Fruit fly (Drosophila melanogaster) whole organism, prepupa: ENCODE results near the gene Kdm3.

Experiments
- Blimp-1 ChIP-seq: fragments of 200-800 bp; sonication (Bioruptor generic); optimal IDR thresholded peaks from 3 replicates; lab custom pipeline; 2017; ENCODE audit warnings: missing biosample characterization, missing genetic modification characterization, mild to moderate bottlenecking, moderate library complexity, missing genetic modification reagents
- CG10631 ChIP-seq: fragments of 200-800 bp; sonication (Bioruptor generic); optimal IDR thresholded peaks from 2 replicates; lab custom pipeline; 2016; ENCODE audit warnings: missing biosample characterization, missing genetic modification characterization
- CG11294 ChIP-seq: fragments of 200-800 bp; sonication (Bioruptor generic); IDR thresholded peaks from 2 replicates; pipeline ENCODE4 v1.3.6; 2022; ENCODE audit warnings: missing biosample characterization, missing genetic modification characterization
- CG11762 ChIP-seq: fragments of 200-800 bp; sonication (Bioruptor generic); optimal IDR thresholded peaks from 3 replicates; lab custom pipeline; 2016; ENCODE audit warnings: missing biosample characterization, missing genetic modification characterization; ENCODE audit not compliant: insufficient read depth
- CG11902 ChIP-seq: fragments of 200-800 bp; sonication (Bioruptor generic); optimal IDR thresholded peaks from 3 replicates; lab custom pipeline; 2016; ENCODE audit warnings: missing biosample characterization, missing genetic modification characterization
- CG15336 ChIP-seq: fragments of 200-800 bp; sonication (Bioruptor generic); IDR thresholded peaks from 2 replicates; pipeline ENCODE4 v1.3.6; 2022; ENCODE audit warnings: missing biosample characterization, missing genetic modification characterization
- CG1621 ChIP-seq: fragments of 200-800 bp; sonication (Bioruptor generic); optimal IDR thresholded peaks from 3 replicates; lab custom pipeline; 2018; ENCODE audit warnings: missing biosample characterization, mild to moderate bottlenecking, missing genetic modification characterization
- CG3032 ChIP-seq: fragments of 200-800 bp; optimal IDR thresholded peaks from 2 replicates; lab custom pipeline; 2019; ENCODE audit warnings: missing biosample characterization, mild to moderate bottlenecking, missing genetic modification characterization, moderate library complexity
- CG32006 ChIP-seq: fragments of 200-800 bp; sonication (Bioruptor generic); optimal IDR thresholded peaks from 3 replicates; lab custom pipeline; 2017; ENCODE audit warnings: missing biosample characterization, mild to moderate bottlenecking, missing genetic modification characterization
- CG3919 ChIP-seq: fragments of 200-800 bp; sonication (Bioruptor generic); optimal IDR thresholded peaks from 3 replicates; lab custom pipeline; 2016; ENCODE audit warnings: missing biosample characterization, missing genetic modification characterization
- CG6808 ChIP-seq: fragments of 200-800 bp; sonication (Bioruptor generic); optimal IDR thresholded peaks from 3 replicates; lab custom pipeline; 2017; ENCODE audit warnings: missing biosample characterization, missing genetic modification characterization, mild to moderate bottlenecking, moderate library complexity, missing genetic modification reagents
- CG7368 ChIP-seq: fragments of 200-800 bp; sonication (Bioruptor generic); optimal IDR thresholded peaks from 3 replicates; lab custom pipeline; 2016; ENCODE audit warnings: missing biosample characterization, missing genetic modification characterization
- CG8119 ChIP-seq: fragments of 200-800 bp; sonication (Bioruptor generic); IDR thresholded peaks from 3 replicates; pipeline ENCODE4 v1.3.6; 2022; ENCODE audit warnings: missing biosample characterization, missing genetic modification characterization
- CG8632 ChIP-seq: fragments of 200-800 bp; sonication (Bioruptor generic); optimal IDR thresholded peaks from 3 replicates; lab custom pipeline; 2016; ENCODE audit warnings: missing biosample characterization, missing genetic modification characterization
- CG9139 ChIP-seq: fragments of 200-800 bp; sonication (Bioruptor generic); optimal IDR thresholded peaks from 3 replicates; lab custom pipeline; 2017; ENCODE audit warnings: missing biosample characterization, mild to moderate bottlenecking, missing genetic modification characterization
- Eip75B ChIP-seq: fragments of 200-800 bp; sonication (Bioruptor generic); optimal IDR thresholded peaks from 3 replicates; lab custom pipeline; 2016; ENCODE audit warnings: missing biosample characterization, missing genetic modification characterization
- Eip78C ChIP-seq: fragments of 200-800 bp; sonication (Bioruptor generic); peaks from one replicate; lab custom pipeline; 2016; ENCODE audit warnings: missing biosample characterization, missing genetic modification characterization
- Ets21C ChIP-seq: fragments of 200-800 bp; sonication (Bioruptor generic); optimal IDR thresholded peaks from 3 replicates; lab custom pipeline; 2016; ENCODE audit warnings: missing biosample characterization, missing genetic modification characterization
- Ets96B ChIP-seq: fragments of 200-800 bp; optimal IDR thresholded peaks from 2 replicates; lab custom pipeline; 2019; ENCODE audit warnings: missing biosample characterization, mild to moderate bottlenecking, missing genetic modification characterization, moderate library complexity
- Gug ChIP-seq: fragments of 200-800 bp; sonication (Bioruptor generic); IDR thresholded peaks from 2 replicates; pipeline ENCODE4 v1.3.6; 2022; ENCODE audit warnings: missing biosample characterization, missing genetic modification characterization
- Hr38 ChIP-seq: sonication (Bioruptor generic); optimal IDR thresholded peaks from 2 replicates; lab custom pipeline; 2016; ENCODE audit warnings: missing biosample characterization, missing genetic modification characterization
- Hr39 ChIP-seq: fragments of 200-800 bp; sonication (Bioruptor generic); optimal IDR thresholded peaks from 2 replicates; lab custom pipeline; 2016; ENCODE audit warnings: missing biosample characterization, missing genetic modification characterization
- Hr4 ChIP-seq: fragments of 200-800 bp; sonication (Bioruptor generic); optimal IDR thresholded peaks from 3 replicates; lab custom pipeline; 2016; ENCODE audit warnings: missing biosample characterization, missing genetic modification characterization
- Met ChIP-seq: fragments of 200-800 bp; sonication (Bioruptor generic); optimal IDR thresholded peaks from 3 replicates; lab custom pipeline; 2016; ENCODE audit warnings: missing biosample characterization, missing genetic modification characterization
- OdsH ChIP-seq: fragments of 200-800 bp; sonication (Bioruptor generic); optimal IDR thresholded peaks from 3 replicates; lab custom pipeline; 2016; ENCODE audit warnings: missing biosample characterization, missing genetic modification characterization
- Sox14 ChIP-seq: fragments of 200-800 bp; sonication (Bioruptor generic); optimal IDR thresholded peaks from 3 replicates; lab custom pipeline; 2016; ENCODE audit warnings: missing biosample characterization, missing genetic modification characterization
- Sox15 ChIP-seq: fragments of 200-800 bp; sonication (Bioruptor generic); optimal IDR thresholded peaks from 3 replicates; lab custom pipeline; 2016; ENCODE audit warnings: missing biosample characterization, missing genetic modification characterization
- achi ChIP-seq: fragments of 200-800 bp; sonication (Bioruptor generic); optimal IDR thresholded peaks from 3 replicates; lab custom pipeline; 2016; ENCODE audit warnings: missing biosample characterization, missing genetic modification characterization
- acj6 ChIP-seq: fragments of 200-800 bp; sonication (Bioruptor generic); optimal IDR thresholded peaks from 3 replicates; lab custom pipeline; 2016; ENCODE audit warnings: missing biosample characterization, missing genetic modification characterization
- cyc ChIP-seq: fragments of 200-800 bp; sonication (Bioruptor generic); optimal IDR thresholded peaks from 3 replicates; lab custom pipeline; 2016; ENCODE audit warnings: missing biosample characterization, missing genetic modification characterization
- dac ChIP-seq: fragments of 200-800 bp; sonication (Bioruptor generic); optimal IDR thresholded peaks from 2 replicates; lab custom pipeline; 2017; ENCODE audit warnings: missing biosample characterization, mild to moderate bottlenecking, missing genetic modification characterization
- dsx ChIP-seq: fragments of 200-800 bp; optimal IDR thresholded peaks from 3 replicates; lab custom pipeline; 2019; ENCODE audit warnings: missing biosample characterization, mild to moderate bottlenecking, missing genetic modification characterization, moderate library complexity; ENCODE audit not compliant: poor library complexity, severe bottlenecking
- eg ChIP-seq: fragments of 200-800 bp; sonication (Bioruptor generic); IDR thresholded peaks from 3 replicates; pipeline ENCODE4 v1.3.6; 2022; ENCODE audit warnings: missing biosample characterization, missing genetic modification characterization
- fd59A ChIP-seq: fragments of 200-800 bp; sonication (Bioruptor generic); optimal IDR thresholded peaks from 2 replicates; lab custom pipeline; 2017; ENCODE audit warnings: missing biosample characterization, mild to moderate bottlenecking, missing genetic modification characterization, missing genetic modification reagents
- fd85E ChIP-seq: fragments of 200-800 bp; sonication (Bioruptor generic); optimal IDR thresholded peaks from 3 replicates; lab custom pipeline; 2016; ENCODE audit warnings: missing biosample characterization, missing genetic modification characterization
- fkh ChIP-seq: fragments of 200-800 bp; sonication (Bioruptor generic); optimal IDR thresholded peaks from 3 replicates; lab custom pipeline; 2017; ENCODE audit warnings: missing biosample characterization, mild to moderate bottlenecking, missing genetic modification characterization, moderate library complexity
- lz ChIP-seq: fragments of 200-800 bp; sonication (Bioruptor generic); optimal IDR thresholded peaks from 3 replicates; lab custom pipeline; 2016; ENCODE audit warnings: missing biosample characterization, missing genetic modification characterization
- net ChIP-seq: fragments of 200-800 bp; sonication (Bioruptor generic); optimal IDR thresholded peaks from 3 replicates; lab custom pipeline; 2016; ENCODE audit warnings: missing biosample characterization, missing genetic modification characterization
- pdm3 ChIP-seq: fragments of 200-800 bp; sonication (Bioruptor generic); optimal IDR thresholded peaks from 3 replicates; lab custom pipeline; 2016; ENCODE audit warnings: missing biosample characterization, missing genetic modification characterization
- salr ChIP-seq, 2 experiments: fragments of 200-800 bp; sonication (Bioruptor generic); optimal IDR thresholded peaks; 3 replicates each; lab custom pipeline; 2016 to 2018; ENCODE audit warnings: missing biosample characterization in 2 of 2, missing genetic modification characterization in 2 of 2, mild to moderate bottlenecking in 1 of 2
- spab ChIP-seq: fragments of 200-800 bp; sonication (Bioruptor generic); optimal IDR thresholded peaks from 2 replicates; lab custom pipeline; 2017; ENCODE audit warnings: missing biosample characterization, mild to moderate bottlenecking, missing genetic modification characterization, missing genetic modification reagents
- ss ChIP-seq, 2 experiments: fragments of 200-800 bp; sonication (Bioruptor generic); optimal IDR thresholded peaks; 2 replicates in 1 of 2; 3 replicates in 1 of 2; lab custom pipeline; 2017 to 2018; ENCODE audit warnings: mild to moderate bottlenecking in 2 of 2, missing biosample characterization in 2 of 2, missing genetic modification characterization in 2 of 2, moderate library complexity in 1 of 2
- svp ChIP-seq: fragments of 200-800 bp; sonication (Bioruptor generic); peaks from one replicate; lab custom pipeline; 2016; ENCODE audit warnings: missing biosample characterization, missing genetic modification characterization
- topi ChIP-seq: fragments of 200-800 bp; sonication (Bioruptor generic); optimal IDR thresholded peaks from 3 replicates; lab custom pipeline; 2016; ENCODE audit warnings: missing biosample characterization, missing genetic modification characterization
- vri ChIP-seq: fragments of 200-800 bp; sonication (Bioruptor generic); optimal IDR thresholded peaks from 3 replicates; lab custom pipeline; 2016; ENCODE audit warnings: missing biosample characterization, mild to moderate bottlenecking, missing genetic modification characterization

Kdm3 gene

dm6 chr3R:9550265-9551012, 34.6 kb downstream of the Kdm3 start (continued):
- TF ChIP-seq achi (GFP tag; lab: Kevin White, UChicago): no peak
- TF ChIP-seq CG32006 (GFP tag; lab: Kevin White, UChicago): no peak
- TF ChIP-seq ss (GFP tag; optimal IDR thresholded peaks at IDR 0.05; lab: Kevin White, UChicago): peak in 1 of 2 experiments; percentile 25
- no peak for TF ChIP-seq Eip75B (GFP tag; lab: Kevin White, UChicago)
- TF ChIP-seq Ets21C: no peak
- no peak for TF ChIP-seq Blimp-1 (GFP tag; lab: Kevin White, UChicago)
- no peak for TF ChIP-seq Met (GFP tag; lab: Kevin White, UChicago)
- TF ChIP-seq fkh (GFP tag; lab: Kevin White, UChicago): peak; percentile 29
- TF ChIP-seq CG11294 (GFP tag; lab: Robert Waterston, UW): no peak
- no peak for TF ChIP-seq cyc
- peak; percentile 70 for TF ChIP-seq vri (GFP tag; lab: Kevin White, UChicago)
- no peak for TF ChIP-seq CG11902 (GFP tag; lab: Kevin White, UChicago)
- peak; percentile 78 for TF ChIP-seq svp (GFP tag; lab: Kevin White, UChicago)
- TF ChIP-seq acj6 (GFP tag; lab: Kevin White, UChicago): no peak
- TF ChIP-seq CG1621: no peak
- TF ChIP-seq CG8632 (GFP tag; lab: Kevin White, UChicago): peak; percentile 10
- no peak for TF ChIP-seq OdsH
- TF ChIP-seq Sox14 (GFP tag; lab: Kevin White, UChicago): peak; percentile 45
- TF ChIP-seq Eip78C (GFP tag; lab: Kevin White, UChicago): peak; percentile 82
- no peak for TF ChIP-seq CG10631 (GFP tag; lab: Kevin White, UChicago)
- TF ChIP-seq fd59A (GFP tag; lab: Kevin White, UChicago): no peak
- TF ChIP-seq topi (GFP tag; lab: Kevin White, UChicago): no peak
- no peak for TF ChIP-seq CG6808 (GFP tag; lab: Kevin White, UChicago)
- no peak for TF ChIP-seq fd85E (GFP tag; lab: Kevin White, UChicago)
- no peak for TF ChIP-seq Sox15 (GFP tag; lab: Kevin White, UChicago)
- no peak for TF ChIP-seq salr (GFP tag; optimal IDR thresholded peaks at IDR 0.05; lab: Kevin White, UChicago)
- no peak for TF ChIP-seq spab
- TF ChIP-seq dac (GFP tag; lab: Kevin White, UChicago): no peak
- TF ChIP-seq Hr4 (GFP tag; lab: Kevin White, UChicago): no peak
- no peak for TF ChIP-seq lz (GFP tag; lab: Kevin White, UChicago)
- TF ChIP-seq CG3919: peak; percentile 23
- no peak for TF ChIP-seq Gug (GFP tag; lab: Robert Waterston, UW)
- TF ChIP-seq eg (GFP tag; lab: Robert Waterston, UW): no peak
- no peak for TF ChIP-seq CG8119 (GFP tag; lab: Robert Waterston, UW)
- TF ChIP-seq CG3032: no peak
- TF ChIP-seq CG11762 (GFP tag; lab: Kevin White, UChicago): no peak
- TF ChIP-seq CG9139: peak; percentile 36
- no peak for TF ChIP-seq pdm3 (GFP tag; lab: Kevin White, UChicago)
- TF ChIP-seq Ets96B (tag; lab: Kevin White, UChicago): peak; percentile 5

dm6 chr3R:9551013-9551658, 35.3 kb downstream of the Kdm3 start:
- TF ChIP-seq pdm3 (GFP tag; lab: Kevin White, UChicago) (no peak), Hr38 (no peak), salr (GFP tag; optimal IDR thresholded peaks at IDR 0.05; lab: Kevin White, UChicago) (peak; percentile 45 to 49), OdsH (peak; percentile 23), spab (no peak), Ets21C (no peak), CG8632 (GFP tag; lab: Kevin White, UChicago) (no peak), Gug (GFP tag; lab: Robert Waterston, UW) (no peak), net (GFP tag; lab: Kevin White, UChicago) (peak; percentile 56), Eip75B (GFP tag; lab: Kevin White, UChicago) (peak; percentile 34), Eip78C (GFP tag; lab: Kevin White, UChicago) (peak; percentile 79), achi (GFP tag; lab: Kevin White, UChicago) (peak; percentile 44), CG11762 (GFP tag; lab: Kevin White, UChicago) (peak; percentile 18), CG1621 (peak; percentile 63), CG3919 (peak; percentile 74), dsx (peak; percentile 51), fkh (GFP tag; lab: Kevin White, UChicago) (peak; percentile 99), cyc (no peak), acj6 (GFP tag; lab: Kevin White, UChicago) (peak; percentile 18), Hr39 (GFP tag; lab: Kevin White, UChicago) (no peak), CG8119 (GFP tag; lab: Robert Waterston, UW) (no peak), CG6808 (GFP tag; lab: Kevin White, UChicago) (peak; percentile 68), CG7368 (GFP tag; lab: Kevin White, UChicago) (peak; percentile 64), CG15336 (GFP tag; lab: Robert Waterston, UW) (no peak), dac (GFP tag; lab: Kevin White, UChicago) (no peak), Met (GFP tag; lab: Kevin White, UChicago) (peak; percentile 36)
